Worm (Caenorhabditis elegans): ENCODE results near the gene F47C12.7.
A peak's percentile ranks its signal among the peaks of the same experiment; 100 is the strongest.

DNA sequence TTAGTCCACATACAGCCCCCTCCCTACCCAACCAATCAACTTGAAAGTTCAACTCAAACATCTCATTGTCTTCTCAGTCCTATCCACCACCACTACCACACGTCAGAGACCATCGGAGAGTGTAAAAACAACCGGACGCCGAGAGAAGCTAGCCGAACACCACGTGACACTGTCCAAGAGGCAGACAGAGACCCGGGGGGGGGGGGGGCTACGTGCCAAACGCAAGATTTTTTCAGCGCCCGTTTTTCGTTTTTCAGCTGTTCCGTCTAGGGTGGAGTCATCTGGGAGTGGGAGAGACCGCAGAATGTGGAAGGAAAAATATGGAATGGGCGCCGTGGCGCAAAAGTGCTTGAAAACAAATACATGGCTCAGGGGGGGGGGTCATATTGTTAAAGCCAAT lies 30.6 kb upstream of the F47C12.7 start:
- TF ChIP-seq lin-13 (GFP tag; optimal IDR thresholded peaks at IDR 0.05) = no peak
- TF ChIP-seq daf-12 (tag; optimal IDR thresholded peaks at IDR 0.05) = no peak
- no peak for TF ChIP-seq nhr-6 (tag; optimal IDR thresholded peaks at IDR 0.05)
- TF ChIP-seq lir-3 (tag; optimal IDR thresholded peaks at IDR 0.05) = no peak
- no peak for TF ChIP-seq ceh-28 (tag; optimal IDR thresholded peaks at IDR 0.05)
- TF ChIP-seq lin-38 (GFP tag; IDR thresholded peaks at IDR 0.05) = peak; percentile 22; the same call in 1 of the 2 replicates
- TF ChIP-seq dpl-1 (GFP tag; optimal IDR thresholded peaks at IDR 0.05) = peak; percentile 0

Measured in whole organism, L4 larva.